Fruit fly (Drosophila melanogaster): ENCODE results near the gene CG7560.

Gene CG7560

dm6 chr3L:11407202-11407829, 17.6 kb upstream of the CG7560 start:
- TF ChIP-seq ttk (optimal IDR thresholded peaks at IDR 0.05) (no peak), Sin3A (optimal IDR thresholded peaks at IDR 0.05) (no peak), h (optimal IDR thresholded peaks at IDR 0.05) (no peak), Myc (optimal IDR thresholded peaks at IDR 0.05) (no peak), psq (optimal IDR thresholded peaks at IDR 0.05) (no peak), insv (optimal IDR thresholded peaks at IDR 0.05) (no peak)

DNA sequence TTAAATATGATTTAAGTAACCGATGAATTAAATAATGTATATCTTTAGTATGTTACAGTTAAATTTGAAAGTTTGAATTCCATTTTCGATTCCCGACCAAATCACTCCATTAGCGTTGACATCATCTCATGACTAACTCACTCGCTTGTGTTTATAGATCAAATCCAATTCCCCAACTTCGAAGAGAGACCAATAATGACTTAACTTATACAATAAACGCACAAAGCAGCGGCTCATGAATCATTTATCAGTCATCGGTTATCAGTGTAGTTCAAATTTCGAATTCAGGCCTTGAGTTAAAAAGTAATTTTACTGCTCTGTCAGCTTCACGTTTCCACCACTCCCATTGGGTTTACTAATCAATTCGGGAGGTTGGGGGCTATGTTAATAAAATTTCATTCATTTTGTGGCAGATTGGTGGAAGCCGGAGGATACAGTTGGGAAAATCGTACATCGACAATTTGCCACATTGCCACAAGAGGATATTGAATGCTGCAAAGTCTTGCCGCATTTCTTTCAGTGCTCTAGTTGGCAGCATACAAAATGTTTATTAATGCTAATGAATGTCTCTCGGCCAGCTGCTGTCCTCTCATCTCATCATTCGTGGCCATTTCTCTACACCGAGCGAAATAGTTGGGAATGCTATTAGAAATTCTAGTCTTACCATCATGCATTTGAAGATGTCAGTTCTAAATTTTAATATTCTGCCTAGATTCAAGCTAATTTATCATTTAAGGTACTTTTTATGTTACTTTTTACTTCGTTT, 16.5 kb upstream of the CG7560 start:
- TF ChIP-seq insv (optimal IDR thresholded peaks at IDR 0.05) (no peak), ttk (optimal IDR thresholded peaks at IDR 0.05) (no peak), psq (optimal IDR thresholded peaks at IDR 0.05) (no peak), h (optimal IDR thresholded peaks at IDR 0.05) (no peak), Sin3A (optimal IDR thresholded peaks at IDR 0.05) (no peak), Myc (optimal IDR thresholded peaks at IDR 0.05) (no peak)

DNA sequence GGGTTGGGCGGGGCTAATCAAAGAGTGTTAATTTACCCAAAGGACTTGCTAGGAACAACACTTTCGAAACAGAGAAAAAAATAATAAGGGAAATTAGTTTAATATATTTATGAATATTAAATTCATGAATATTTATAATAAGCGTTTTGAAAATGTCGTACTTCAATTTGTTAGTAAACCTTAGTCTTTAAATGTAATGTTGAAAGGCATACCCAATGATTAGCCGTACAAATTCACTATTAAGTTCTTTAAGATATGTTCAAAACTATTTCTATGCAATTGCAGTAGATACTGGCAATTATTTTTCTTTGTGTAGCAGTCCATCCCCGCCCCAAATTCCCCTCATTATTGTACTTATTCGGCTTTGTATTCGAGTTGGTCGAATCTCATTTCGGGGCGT, 14.5 kb upstream of the CG7560 start:
- no peak for TF ChIP-seq psq (optimal IDR thresholded peaks at IDR 0.05)
- no peak for TF ChIP-seq Myc (optimal IDR thresholded peaks at IDR 0.05)
- no peak for TF ChIP-seq insv (optimal IDR thresholded peaks at IDR 0.05)
- TF ChIP-seq h (optimal IDR thresholded peaks at IDR 0.05), result no peak
- TF ChIP-seq Sin3A (optimal IDR thresholded peaks at IDR 0.05), result no peak
- no peak for TF ChIP-seq ttk (optimal IDR thresholded peaks at IDR 0.05)

DNA sequence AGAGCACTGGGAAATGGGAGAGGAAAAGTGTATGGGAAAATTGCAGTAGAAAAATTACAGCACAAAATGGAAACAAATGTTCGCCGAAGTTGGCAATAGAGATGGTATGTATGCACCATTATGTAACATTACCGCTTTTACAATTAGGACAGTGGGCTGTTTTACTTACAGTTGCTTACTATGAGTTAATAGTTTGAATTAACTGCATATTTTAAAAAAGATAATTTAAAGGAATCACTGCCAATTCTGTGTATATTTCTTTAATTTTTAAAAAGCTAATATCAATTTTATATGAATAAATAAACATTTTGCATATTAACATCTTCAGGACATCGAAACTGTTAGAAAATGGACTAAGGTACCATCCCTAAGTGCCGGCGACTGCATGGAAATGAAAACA, 11.3 kb upstream of the CG7560 start:
- no peak for TF ChIP-seq psq (optimal IDR thresholded peaks at IDR 0.05)
- TF ChIP-seq Sin3A (optimal IDR thresholded peaks at IDR 0.05), result no peak
- TF ChIP-seq ttk (optimal IDR thresholded peaks at IDR 0.05), result no peak
- TF ChIP-seq insv (optimal IDR thresholded peaks at IDR 0.05), result no peak
- no peak for TF ChIP-seq h (optimal IDR thresholded peaks at IDR 0.05)
- no peak for TF ChIP-seq Myc (optimal IDR thresholded peaks at IDR 0.05)

DNA sequence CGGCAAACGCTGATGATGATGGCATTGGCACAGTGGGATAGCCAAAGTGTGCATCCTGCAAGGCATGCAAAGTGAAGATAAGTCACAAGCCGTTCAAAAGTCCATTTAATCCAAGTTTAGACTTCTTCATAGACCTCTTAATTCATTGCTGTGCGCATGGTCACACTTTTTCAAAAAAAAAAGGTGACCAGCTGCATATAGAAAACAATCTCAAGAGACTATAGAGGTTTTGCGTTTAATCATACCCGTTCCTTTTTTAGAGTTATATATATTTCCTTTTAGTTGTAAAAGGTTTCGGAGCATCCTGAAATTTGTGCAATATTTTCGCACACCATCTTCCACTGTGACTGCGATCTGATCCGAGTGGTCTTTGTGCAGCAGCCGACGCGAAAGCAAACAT, 10.5 kb upstream of the CG7560 start:
- TF ChIP-seq Sin3A (optimal IDR thresholded peaks at IDR 0.05) (no peak), h (optimal IDR thresholded peaks at IDR 0.05) (no peak), insv (optimal IDR thresholded peaks at IDR 0.05) (no peak), Myc (optimal IDR thresholded peaks at IDR 0.05) (no peak), ttk (optimal IDR thresholded peaks at IDR 0.05) (no peak), psq (optimal IDR thresholded peaks at IDR 0.05) (no peak)

DNA sequence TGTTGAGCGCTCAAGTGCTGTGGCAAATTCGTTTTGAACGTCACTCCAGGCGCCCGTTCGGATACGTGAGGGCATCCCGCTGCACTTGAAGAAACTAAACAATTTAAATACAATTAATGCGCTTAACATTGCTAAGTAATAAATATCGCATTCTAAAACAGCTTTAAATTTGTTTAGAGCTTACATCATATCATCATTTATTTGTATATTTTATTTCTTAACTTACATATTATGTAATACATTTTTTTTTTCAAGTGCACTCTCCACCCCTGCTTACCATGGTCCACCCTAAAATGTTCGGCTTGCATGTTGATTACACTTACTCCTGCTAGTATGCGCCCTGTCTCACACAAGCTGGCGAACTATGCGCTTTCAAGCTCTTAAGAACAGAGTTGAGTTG, 9.6 kb upstream of the CG7560 start:
- TF ChIP-seq Myc (optimal IDR thresholded peaks at IDR 0.05), result no peak
- no peak for TF ChIP-seq h (optimal IDR thresholded peaks at IDR 0.05)
- TF ChIP-seq psq (optimal IDR thresholded peaks at IDR 0.05), result no peak
- no peak for TF ChIP-seq Sin3A (optimal IDR thresholded peaks at IDR 0.05)
- no peak for TF ChIP-seq ttk (optimal IDR thresholded peaks at IDR 0.05)
- TF ChIP-seq insv (optimal IDR thresholded peaks at IDR 0.05), result no peak

- TF ChIP-seq Myc (optimal IDR thresholded peaks at IDR 0.05) (no peak), ttk (optimal IDR thresholded peaks at IDR 0.05) (no peak), Sin3A (optimal IDR thresholded peaks at IDR 0.05) (no peak), h (optimal IDR thresholded peaks at IDR 0.05) (no peak), insv (optimal IDR thresholded peaks at IDR 0.05) (no peak), psq (optimal IDR thresholded peaks at IDR 0.05) (no peak)
Measured at dm6 chr3L:11416495-11417272, 8.3 kb upstream of the CG7560 start.

- TF ChIP-seq Myc (optimal IDR thresholded peaks at IDR 0.05), result no peak
- no peak for TF ChIP-seq h (optimal IDR thresholded peaks at IDR 0.05)
- TF ChIP-seq Sin3A (optimal IDR thresholded peaks at IDR 0.05), result no peak
- TF ChIP-seq insv (optimal IDR thresholded peaks at IDR 0.05), result no peak
- no peak for TF ChIP-seq ttk (optimal IDR thresholded peaks at IDR 0.05)
- TF ChIP-seq psq (optimal IDR thresholded peaks at IDR 0.05), result no peak
Measured at dm6 chr3L:11417273-11418040, 7.5 kb upstream of the CG7560 start.

DNA sequence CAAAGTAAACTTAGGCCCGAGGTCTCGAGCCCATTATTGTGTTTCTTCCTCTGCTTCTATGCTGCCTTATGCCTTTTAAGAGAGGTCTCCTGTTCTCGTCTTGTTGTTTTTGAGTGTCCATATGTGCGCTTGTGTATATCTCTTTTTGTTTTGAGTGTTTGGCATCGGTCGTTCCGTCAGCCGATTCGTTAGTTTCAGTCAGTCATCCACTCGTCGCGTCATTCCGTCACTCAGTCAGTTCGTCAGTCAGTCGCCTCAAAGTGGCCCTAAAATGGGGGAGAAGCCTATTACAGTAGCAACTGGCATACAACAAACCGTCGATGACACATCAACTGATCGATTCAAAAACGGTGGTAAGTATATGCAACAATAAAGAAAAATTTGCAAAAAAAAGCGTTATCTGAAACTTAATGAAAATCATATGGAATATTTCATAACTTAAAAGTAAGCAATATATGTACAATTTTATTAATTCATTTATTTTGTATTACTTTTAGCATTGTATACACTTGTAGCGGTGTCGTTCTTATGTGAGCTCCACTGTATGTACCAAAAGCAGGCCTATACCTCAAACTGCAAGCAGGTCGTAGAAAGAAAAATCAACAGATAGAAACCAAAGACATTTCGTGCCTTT, 6.8 kb upstream of the CG7560 start:
- TF ChIP-seq ttk (optimal IDR thresholded peaks at IDR 0.05), result no peak
- no peak for TF ChIP-seq psq (optimal IDR thresholded peaks at IDR 0.05)
- no peak for TF ChIP-seq h (optimal IDR thresholded peaks at IDR 0.05)
- no peak for TF ChIP-seq Sin3A (optimal IDR thresholded peaks at IDR 0.05)
- TF ChIP-seq insv (optimal IDR thresholded peaks at IDR 0.05), result no peak
- no peak for TF ChIP-seq Myc (optimal IDR thresholded peaks at IDR 0.05)

dm6 chr3L:11419344-11419743, 5.6 kb upstream of the CG7560 start:
- TF ChIP-seq Myc (optimal IDR thresholded peaks at IDR 0.05), result no peak
- TF ChIP-seq Sin3A (optimal IDR thresholded peaks at IDR 0.05), result no peak
- no peak for TF ChIP-seq insv (optimal IDR thresholded peaks at IDR 0.05)
- no peak for TF ChIP-seq ttk (optimal IDR thresholded peaks at IDR 0.05)
- no peak for TF ChIP-seq psq (optimal IDR thresholded peaks at IDR 0.05)
- no peak for TF ChIP-seq h (optimal IDR thresholded peaks at IDR 0.05)

- TF ChIP-seq h (optimal IDR thresholded peaks at IDR 0.05) (no peak), ttk (optimal IDR thresholded peaks at IDR 0.05) (no peak), insv (optimal IDR thresholded peaks at IDR 0.05) (no peak), psq (optimal IDR thresholded peaks at IDR 0.05) (no peak), Myc (optimal IDR thresholded peaks at IDR 0.05) (no peak), Sin3A (optimal IDR thresholded peaks at IDR 0.05) (no peak)
Measured at dm6 chr3L:11420976-11421375, 4.0 kb upstream of the CG7560 start.
